Fruit fly (Drosophila melanogaster): ENCODE measurements around the gene beat-VII.

Gene beat-VII

DNA sequence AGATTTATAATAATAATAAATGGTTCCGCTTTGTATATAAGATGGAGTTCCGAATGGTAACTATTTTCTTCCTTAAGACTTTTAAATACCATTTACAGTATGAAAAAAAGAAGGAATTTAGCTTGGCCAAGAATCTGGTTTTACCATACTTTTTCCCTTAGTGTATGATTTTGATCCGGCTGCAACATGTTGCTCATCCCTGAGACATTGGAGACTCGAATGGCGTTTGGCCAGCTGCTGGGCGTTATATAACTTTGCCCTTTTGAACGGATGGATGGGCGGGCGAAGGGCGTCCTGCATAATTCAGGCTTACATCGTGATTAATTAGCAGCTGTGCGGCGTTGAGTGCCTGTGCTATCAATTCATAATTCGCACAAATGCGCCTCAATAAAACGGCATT is 22.5 kb upstream of the beat-VII start:
- TF ChIP-seq CG5204 (GFP tag; optimal IDR thresholded peaks at IDR 0.05), result no peak
- no peak for TF ChIP-seq tj (GFP tag; optimal IDR thresholded peaks at IDR 0.05)
- no peak for TF ChIP-seq CG12768 (GFP tag; optimal IDR thresholded peaks at IDR 0.05)
- no peak for TF ChIP-seq CG7045 (GFP tag; optimal IDR thresholded peaks at IDR 0.05)
- TF ChIP-seq cnc (optimal IDR thresholded peaks at IDR 0.05), result no peak
- no peak for TF ChIP-seq bab1 (GFP tag; optimal IDR thresholded peaks at IDR 0.05)
- no peak for TF ChIP-seq CG33017 (tag; optimal IDR thresholded peaks at IDR 0.05)
- TF ChIP-seq pad (GFP tag; optimal IDR thresholded peaks at IDR 0.05), result no peak

dm6 chr3R:26700125-26700524 is 18.4 kb upstream of the beat-VII start:
- TF ChIP-seq CG5204 (GFP tag; optimal IDR thresholded peaks at IDR 0.05) (no peak), CG33017 (tag; optimal IDR thresholded peaks at IDR 0.05) (no peak), toe (GFP tag; optimal IDR thresholded peaks at IDR 0.05) (no peak), pad (GFP tag; optimal IDR thresholded peaks at IDR 0.05) (no peak), CG12768 (GFP tag; optimal IDR thresholded peaks at IDR 0.05) (no peak), CG14711 (tag; optimal IDR thresholded peaks at IDR 0.05) (no peak), cic (GFP tag; optimal IDR thresholded peaks at IDR 0.05) (no peak)

- TF ChIP-seq bab1 (GFP tag; optimal IDR thresholded peaks at IDR 0.05), result no peak
- no peak for TF ChIP-seq CG12768 (GFP tag; optimal IDR thresholded peaks at IDR 0.05)
- TF ChIP-seq Hr96 (GFP tag; optimal IDR thresholded peaks at IDR 0.05), result no peak
- TF ChIP-seq CG33017 (tag; optimal IDR thresholded peaks at IDR 0.05), result no peak
- no peak for TF ChIP-seq Clk (GFP tag; optimal IDR thresholded peaks at IDR 0.05)
- no peak for TF ChIP-seq tj (GFP tag; optimal IDR thresholded peaks at IDR 0.05)
- TF ChIP-seq CG7101 (tag; optimal IDR thresholded peaks at IDR 0.05), result no peak
- no peak for TF ChIP-seq ovo (GFP tag; optimal IDR thresholded peaks at IDR 0.05)
- TF ChIP-seq CG5204 (GFP tag; optimal IDR thresholded peaks at IDR 0.05), result no peak
- no peak for TF ChIP-seq CG14711 (tag; optimal IDR thresholded peaks at IDR 0.05)
- TF ChIP-seq CG1620 (GFP tag; optimal IDR thresholded peaks at IDR 0.05), result no peak
Measured at dm6 chr3R:26693490-26693889, 11.7 kb upstream of the beat-VII start, which contains the start of gene TwdlQ. TSS of gene TwdlQ (minus strand) at chr3R:26693590.

DNA sequence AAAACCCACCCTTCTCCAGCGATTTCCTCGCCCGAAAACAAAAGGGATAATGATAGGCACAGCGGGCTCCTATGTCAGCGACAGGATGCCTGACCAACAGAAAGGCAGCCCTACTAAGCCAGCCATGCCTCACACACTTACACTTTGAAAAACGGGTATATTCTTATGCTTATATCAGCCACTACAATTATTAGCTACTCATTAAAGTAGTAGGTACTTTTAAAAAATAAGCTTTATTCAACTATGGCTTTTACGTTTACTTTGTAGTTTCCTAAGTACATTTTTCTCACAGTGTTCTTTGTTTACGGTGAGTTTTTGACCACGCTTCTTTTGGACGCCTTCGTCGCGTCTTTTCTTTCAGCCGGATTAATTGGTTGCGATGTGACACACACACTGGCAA is 8.4 kb upstream of the beat-VII start:
- TF ChIP-seq CG14711 (tag; optimal IDR thresholded peaks at IDR 0.05) (no peak), CG1620 (GFP tag; optimal IDR thresholded peaks at IDR 0.05) (no peak), CG12768 (GFP tag; optimal IDR thresholded peaks at IDR 0.05) (no peak), Clk (GFP tag; optimal IDR thresholded peaks at IDR 0.05) (no peak), Mnt (GFP tag; optimal IDR thresholded peaks at IDR 0.05) (no peak), CG7101 (tag; optimal IDR thresholded peaks at IDR 0.05) (no peak), CG5204 (GFP tag; optimal IDR thresholded peaks at IDR 0.05) (no peak), toe (GFP tag; optimal IDR thresholded peaks at IDR 0.05) (no peak), Hr96 (GFP tag; optimal IDR thresholded peaks at IDR 0.05) (no peak)

DNA sequence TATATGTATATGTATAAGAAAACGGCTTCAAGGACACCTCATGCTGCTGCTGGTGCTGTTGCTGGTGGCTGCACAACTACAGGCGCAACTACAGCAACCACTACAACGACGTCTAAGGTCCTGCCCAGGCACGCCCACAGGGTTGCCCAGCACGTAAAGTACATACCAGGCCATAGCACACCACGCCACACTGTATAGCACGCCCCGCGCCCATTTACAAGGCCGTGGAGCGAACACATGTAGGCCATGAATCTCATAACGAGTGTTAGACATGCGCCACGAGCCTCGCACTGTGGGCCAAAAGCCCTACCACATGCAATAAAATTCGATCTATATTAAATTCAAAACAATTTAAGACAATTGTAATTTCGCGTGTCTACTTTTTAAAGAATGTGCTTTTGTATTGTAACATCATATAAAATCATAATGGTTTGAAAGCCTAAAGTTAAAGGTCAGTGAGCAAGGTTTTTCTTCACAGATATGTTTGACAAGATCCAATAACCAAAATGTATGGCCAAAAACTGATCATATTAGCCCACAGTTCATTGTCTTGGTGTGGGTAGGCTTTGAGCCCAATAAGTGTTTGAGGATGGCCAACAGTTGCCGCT is 10.1 kb downstream of the beat-VII start:
- TF ChIP-seq CG7045 (GFP tag; optimal IDR thresholded peaks at IDR 0.05) (peak; percentile 34), cic (GFP tag; optimal IDR thresholded peaks at IDR 0.05) (no peak), CG11617 (GFP tag; optimal IDR thresholded peaks at IDR 0.05) (no peak), bab1 (GFP tag; optimal IDR thresholded peaks at IDR 0.05) (no peak), CG14711 (tag; optimal IDR thresholded peaks at IDR 0.05) (no peak), CG12768 (GFP tag; optimal IDR thresholded peaks at IDR 0.05) (peak; percentile 0), ovo (GFP tag; optimal IDR thresholded peaks at IDR 0.05) (no peak), CG5204 (GFP tag; optimal IDR thresholded peaks at IDR 0.05) (peak; percentile 16)

dm6 chr3R:26670277-26670676 is 11.5 kb downstream of the beat-VII start:
- TF ChIP-seq ovo (GFP tag; optimal IDR thresholded peaks at IDR 0.05), result no peak
- TF ChIP-seq kay (GFP tag; ENCODE audit: borderline replicate concordance), result no peak
- no peak for TF ChIP-seq Hr96 (GFP tag; optimal IDR thresholded peaks at IDR 0.05)

dm6 chr3R:26656140-26656539 is 25.6 kb downstream of the beat-VII start, which contains the start of gene Tb:
TSS of gene Tb (plus strand) at chr3R:26656440.
- TF ChIP-seq toe (GFP tag; optimal IDR thresholded peaks at IDR 0.05) (no peak), ovo (GFP tag; optimal IDR thresholded peaks at IDR 0.05) (no peak), Clk (GFP tag; optimal IDR thresholded peaks at IDR 0.05) (no peak), CG1620 (GFP tag; optimal IDR thresholded peaks at IDR 0.05) (no peak), bab1 (GFP tag; optimal IDR thresholded peaks at IDR 0.05) (no peak), CG12768 (GFP tag; optimal IDR thresholded peaks at IDR 0.05) (no peak), CG5204 (GFP tag; optimal IDR thresholded peaks at IDR 0.05) (no peak), pad (GFP tag; optimal IDR thresholded peaks at IDR 0.05) (no peak), CG14711 (tag; optimal IDR thresholded peaks at IDR 0.05) (no peak)

DNA sequence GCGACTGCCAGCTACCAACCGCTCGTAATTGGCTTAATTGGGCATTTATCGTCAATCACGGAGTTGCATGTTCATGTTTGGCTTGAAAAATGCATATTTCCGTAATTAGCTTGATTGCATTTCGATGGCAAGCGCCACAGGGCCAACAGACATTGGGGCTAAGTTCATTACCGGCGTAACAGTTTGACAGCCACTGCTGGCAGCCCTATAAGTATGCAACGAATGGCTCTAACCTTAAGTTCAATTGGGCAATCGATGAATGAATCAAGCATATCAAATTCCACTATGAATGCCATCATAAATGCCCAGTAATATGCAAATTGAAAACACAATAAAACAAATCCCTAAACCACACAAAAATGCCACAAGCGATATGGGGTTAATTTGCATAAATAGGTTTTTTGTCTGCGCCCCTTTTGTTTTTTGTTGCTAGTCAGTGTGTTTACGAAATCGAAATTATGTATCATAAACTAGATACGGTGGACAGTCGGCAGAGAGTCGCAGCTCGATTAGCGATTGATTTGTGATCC is 26.3 kb downstream of the beat-VII start:
- TF ChIP-seq tj (GFP tag; optimal IDR thresholded peaks at IDR 0.05) (no peak), bab1 (GFP tag; optimal IDR thresholded peaks at IDR 0.05) (no peak), toe (GFP tag; optimal IDR thresholded peaks at IDR 0.05) (no peak), pad (GFP tag; optimal IDR thresholded peaks at IDR 0.05) (no peak), CG11617 (GFP tag; optimal IDR thresholded peaks at IDR 0.05) (no peak), Crg-1 (GFP tag; optimal IDR thresholded peaks at IDR 0.05) (no peak), CG1620 (GFP tag; optimal IDR thresholded peaks at IDR 0.05) (no peak), CG7101 (tag; optimal IDR thresholded peaks at IDR 0.05) (no peak)

Data from whole organism, adult.